Worm (Caenorhabditis elegans): ENCODE data around the gene aex-2.

Gene aex-2

ce11 chrX:9610040-9610613 is 42.8 kb downstream of the aex-2 start, which contains the start of gene C11E4.6:
Gene C11E4.6 (plus strand): TSS chrX:9610563.
- TF ChIP-seq repo-1 (tag; optimal IDR thresholded peaks at IDR 0.05) (no peak), ceh-100 (GFP tag; IDR thresholded peaks at IDR 0.05) (no peak), F57A8.1 (GFP tag; optimal IDR thresholded peaks at IDR 0.05) (no peak), tlf-1 (GFP tag; optimal IDR thresholded peaks at IDR 0.05) (no peak), attf-5 (GFP tag; optimal IDR thresholded peaks at IDR 0.05) (no peak), let-526 (GFP tag; IDR thresholded peaks at IDR 0.05) (no peak), snpc-3.4 (tag; optimal IDR thresholded peaks at IDR 0.05) (no peak), gei-17 (GFP tag; optimal IDR thresholded peaks at IDR 0.05) (no peak), snpc-1.1 (tag; optimal IDR thresholded peaks at IDR 0.05; ENCODE audit: insufficient read depth) (no peak), ceh-79 (tag; optimal IDR thresholded peaks at IDR 0.05) (no peak), ztf-22 (GFP tag; optimal IDR thresholded peaks at IDR 0.05) (no peak), mel-28 (tag; optimal IDR thresholded peaks at IDR 0.05; ENCODE audit: borderline replicate concordance) (no peak)

- no peak for TF ChIP-seq K11D2.4 (GFP tag; IDR thresholded peaks at IDR 0.05)
- TF ChIP-seq athp-1 (tag; optimal IDR thresholded peaks at IDR 0.05), result no peak
- TF ChIP-seq somi-1 (GFP tag; optimal IDR thresholded peaks at IDR 0.05), result peak; percentile 22
- TF ChIP-seq dox-1 (GFP tag; IDR thresholded peaks at IDR 0.05), result no peak
These were observed 44.8 kb downstream of the aex-2 start for ce11 chrX:9608127-9608526.

- TF ChIP-seq somi-1 (GFP tag; optimal IDR thresholded peaks at IDR 0.05), result no peak
- TF ChIP-seq unc-130 (GFP tag; optimal IDR thresholded peaks at IDR 0.05), result no peak
- no peak for TF ChIP-seq ztf-28 (GFP tag; IDR thresholded peaks at IDR 0.05)
- no peak for TF ChIP-seq B0035.1 (tag; optimal IDR thresholded peaks at IDR 0.05)
- no peak for TF ChIP-seq ceh-100 (GFP tag; IDR thresholded peaks at IDR 0.05)
- TF ChIP-seq C06A6.2 (GFP tag; conservative IDR thresholded peaks at IDR 0.05), result no peak
- TF ChIP-seq F23B12.7 (tag; optimal IDR thresholded peaks at IDR 0.05; ENCODE audit: insufficient read depth), result no peak
- TF ChIP-seq T26A5.8 (tag; optimal IDR thresholded peaks at IDR 0.05), result no peak
- no peak for TF ChIP-seq tbp1 (GFP tag; optimal IDR thresholded peaks at IDR 0.05)
- TF ChIP-seq hlh-26 (GFP tag; conservative IDR thresholded peaks at IDR 0.05), result no peak
- no peak for TF ChIP-seq lin-54 (GFP tag; optimal IDR thresholded peaks at IDR 0.05)
- no peak for TF ChIP-seq Y53G8AR.9 (GFP tag; conservative IDR thresholded peaks at IDR 0.05)
- TF ChIP-seq hlh-12 (tag; optimal IDR thresholded peaks at IDR 0.05), result no peak
- TF ChIP-seq xnd-1 (tag; optimal IDR thresholded peaks at IDR 0.05), result no peak
- TF ChIP-seq F22D6.2 (tag; optimal IDR thresholded peaks at IDR 0.05), result no peak
- no peak for TF ChIP-seq attf-3 (GFP tag; conservative IDR thresholded peaks at IDR 0.05)
- no peak for TF ChIP-seq F57C9.4 (tag; optimal IDR thresholded peaks at IDR 0.05)
These were observed 49.7 kb downstream of the aex-2 start for ce11 chrX:9603180-9603579.

ce11 chrX:9602625-9603024 is 50.3 kb downstream of the aex-2 start:
- TF ChIP-seq akir-1 (GFP tag; optimal IDR thresholded peaks at IDR 0.05) (no peak), nhr-80 (tag; optimal IDR thresholded peaks at IDR 0.05) (peak; percentile 54)

Data from whole organism, young adult.